Worm (Caenorhabditis elegans) whole organism, mixed stage, embryonic: ENCODE results near the gene C17F4.7.

ENCODE experiments used
- M03D4.4 ChIP-seq: sonication (generic microtip); optimal IDR thresholded peaks from 2 replicates; lab custom pipeline; 2017; ENCODE audit warnings: mild to moderate bottlenecking, missing genetic modification characterization, missing compliant biosample characterization
- bed-3 ChIP-seq: fragments of 200-800 bp; sonication (Bioruptor generic); optimal IDR thresholded peaks from 3 replicates; lab custom pipeline; 2018; ENCODE audit warnings: mild to moderate bottlenecking, missing genetic modification characterization, moderate library complexity, missing compliant biosample characterization
- blmp-1 ChIP-seq: fragments of 150-350 bp; optimal IDR thresholded peaks from 2 replicates; lab custom pipeline; 2014; ENCODE audit warnings: missing biosample characterization, missing genetic modification characterization
- ceh-39 ChIP-seq: fragments of 150-350 bp; optimal IDR thresholded peaks from 2 replicates; lab custom pipeline; 2014; ENCODE audit warnings: missing biosample characterization, missing genetic modification characterization
- ceh-43 ChIP-seq: fragments of 200-800 bp; sonication (Bioruptor generic); optimal IDR thresholded peaks from 2 replicates; lab custom pipeline; 2018; ENCODE audit warnings: mild to moderate bottlenecking, missing genetic modification characterization, moderate library complexity, missing compliant biosample characterization
- ces-1 ChIP-seq: fragments of 150-350 bp; optimal IDR thresholded peaks from 2 replicates; lab custom pipeline; 2014; ENCODE audit warnings: missing biosample characterization, missing genetic modification reagents, missing genetic modification characterization
- cnd-1 ChIP-seq: fragments of 200-800 bp; sonication (Bioruptor generic); optimal IDR thresholded peaks from 2 replicates; lab custom pipeline; 2018; ENCODE audit warnings: mild to moderate bottlenecking, missing genetic modification characterization, missing compliant biosample characterization
- drap-1 ChIP-seq: fragments of 200-800 bp; sonication (Bioruptor generic); optimal IDR thresholded peaks from 3 replicates; lab custom pipeline; 2018; ENCODE audit warnings: mild to moderate bottlenecking, missing genetic modification characterization, missing compliant biosample characterization
- elt-1 ChIP-seq: sonication (generic microtip); optimal IDR thresholded peaks from 2 replicates; lab custom pipeline; 2017; ENCODE audit warnings: missing genetic modification characterization, mild to moderate bottlenecking, missing compliant biosample characterization, antibody characterized with exemption, moderate library complexity, borderline replicate concordance; ENCODE audit not compliant: insufficient read depth
- elt-3 ChIP-seq: fragments of 150-350 bp; optimal IDR thresholded peaks from 2 replicates; lab custom pipeline; 2014; ENCODE audit warnings: missing biosample characterization, missing genetic modification characterization
- flh-1 ChIP-seq: fragments of 200-800 bp; sonication (Bioruptor generic); optimal IDR thresholded peaks from 2 replicates; lab custom pipeline; 2018; ENCODE audit warnings: mild to moderate bottlenecking, missing genetic modification characterization, moderate library complexity, missing compliant biosample characterization
- ham-2 ChIP-seq: fragments of 200-800 bp; sonication (Bioruptor generic); optimal IDR thresholded peaks from 2 replicates; lab custom pipeline; 2018; ENCODE audit warnings: mild to moderate bottlenecking, missing genetic modification characterization, missing compliant biosample characterization
- hlh-1 ChIP-seq: fragments of 150-350 bp; optimal IDR thresholded peaks from 2 replicates; lab custom pipeline; 2014; ENCODE audit warnings: missing biosample characterization, missing genetic modification reagents, missing genetic modification characterization
- lsy-2 ChIP-seq: fragments of 150-350 bp; optimal IDR thresholded peaks from 2 replicates; lab custom pipeline; 2014; ENCODE audit warnings: missing biosample characterization, missing genetic modification characterization
- mls-2 ChIP-seq: sonication (generic microtip); optimal IDR thresholded peaks from 2 replicates; lab custom pipeline; 2016; ENCODE audit warnings: mild to moderate bottlenecking, missing genetic modification characterization, moderate library complexity, missing compliant biosample characterization
- nhr-12 ChIP-seq: fragments of 150-350 bp; optimal IDR thresholded peaks from 2 replicates; lab custom pipeline; 2014; ENCODE audit warnings: missing biosample characterization, missing genetic modification characterization
- nhr-237 ChIP-seq: fragments of 150-350 bp; optimal IDR thresholded peaks from 2 replicates; lab custom pipeline; 2014; ENCODE audit warnings: missing biosample characterization, missing genetic modification characterization
- pha-4 ChIP-seq: fragments of 150-350 bp; optimal IDR thresholded peaks from 2 replicates; lab custom pipeline; 2018; ENCODE audit warnings: missing biosample characterization, missing genetic modification reagents, missing genetic modification characterization
- sem-2 ChIP-seq: fragments of 200-800 bp; sonication (Bioruptor generic); optimal IDR thresholded peaks from 2 replicates; lab custom pipeline; 2018; ENCODE audit warnings: mild to moderate bottlenecking, missing genetic modification characterization, missing compliant biosample characterization
- snpc-4 ChIP-seq: fragments of 150-350 bp; optimal IDR thresholded peaks from 2 replicates; lab custom pipeline; 2014; ENCODE audit warnings: missing biosample characterization, missing genetic modification characterization
- sptf-1 ChIP-seq: sonication (generic microtip); optimal IDR thresholded peaks from 2 replicates; lab custom pipeline; 2017; ENCODE audit warnings: mild to moderate bottlenecking, missing genetic modification characterization, moderate library complexity, missing compliant biosample characterization
- unc-120 ChIP-seq: sonication (generic microtip); optimal IDR thresholded peaks from 2 replicates; lab custom pipeline; 2017; ENCODE audit warnings: missing genetic modification characterization, missing compliant biosample characterization; ENCODE audit not compliant: poor library complexity, severe bottlenecking
- unc-39 ChIP-seq: fragments of 150-350 bp; optimal IDR thresholded peaks from 2 replicates; lab custom pipeline; 2014; ENCODE audit warnings: missing biosample characterization, missing genetic modification characterization
- unc-62 ChIP-seq: fragments of 150-350 bp; optimal IDR thresholded peaks from 2 replicates; lab custom pipeline; 2014; ENCODE audit warnings: missing biosample characterization, missing genetic modification reagents, missing genetic modification characterization
- ztf-11 ChIP-seq: fragments of 150-350 bp; optimal IDR thresholded peaks from 2 replicates; lab custom pipeline; 2014; ENCODE audit warnings: missing biosample characterization, missing genetic modification characterization

C17F4.7 gene

ce11 chrII:3241842-3242241 is 4.0 kb downstream of the C17F4.7 start:
- TF ChIP-seq hlh-1 (tag; lab: Kevin White, UChicago): no peak
- no peak for TF ChIP-seq flh-1 (GFP tag; lab: Kevin White, UChicago)
- TF ChIP-seq blmp-1 (tag; lab: Kevin White, UChicago): peak; percentile 10
- peak; percentile 88 for TF ChIP-seq elt-3
- TF ChIP-seq, all 35 proteins: peak for 2

ce11 chrII:3240207-3240606 is 5.6 kb downstream of the C17F4.7 start, which contains the start of gene C17F4.3:
C17F4.3 (plus strand) TSS chrII:3240507.
- TF ChIP-seq snpc-4 (tag; lab: Kevin White, UChicago) (no peak), hlh-1 (tag; lab: Kevin White, UChicago) (no peak), unc-39 (tag; lab: Kevin White, UChicago) (no peak), cnd-1 (tag; lab: Kevin White, UChicago) (no peak), M03D4.4 (tag; lab: Kevin White, UChicago) (no peak)

ce11 chrII:3237038-3237521 is 8.7 kb downstream of the C17F4.7 start, which contains the start of the genes srz-67 and C17F4.11:
srz-67 (minus strand) TSS chrII:3237138.
C17F4.11 (plus strand) TSS chrII:3237471.
- TF ChIP-seq sem-2 (GFP tag; lab: Kevin White, UChicago) (no peak), ces-1 (GFP tag; lab: Kevin White, UChicago) (no peak), unc-120 (tag; lab: Kevin White, UChicago) (no peak), ztf-11 (tag; lab: Kevin White, UChicago) (no peak), elt-3 (no peak), flh-1 (GFP tag; lab: Kevin White, UChicago) (no peak), M03D4.4 (tag; lab: Kevin White, UChicago) (no peak), ham-2 (GFP tag; lab: Kevin White, UChicago) (no peak)
- TF ChIP-seq, all 35 proteins: peak for 0

ce11 chrII:3234725-3235124 is 11.1 kb downstream of the C17F4.7 start, which contains the start of gene C17F4.8:
C17F4.8 (minus strand) TSS chrII:3234825.
- no peak for TF ChIP-seq sptf-1 (tag; lab: Kevin White, UChicago)

DNA sequence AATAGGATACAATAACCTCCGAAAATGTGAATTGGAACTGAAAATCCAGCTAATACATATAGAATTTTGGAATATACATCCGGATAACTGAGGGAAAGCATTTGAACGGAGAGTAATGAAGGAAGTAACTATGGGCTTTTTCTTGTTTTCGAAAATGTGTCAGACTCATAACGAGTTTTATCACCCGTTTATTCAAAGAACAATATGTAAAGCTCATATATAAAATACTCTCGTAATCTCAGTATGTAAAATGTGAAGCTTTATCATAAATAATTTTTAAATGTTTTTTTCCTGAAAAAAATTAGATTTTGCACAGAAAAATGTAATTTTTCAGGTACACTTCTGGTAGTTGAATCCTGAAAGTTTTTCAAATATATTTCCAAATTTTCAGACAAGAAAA is 15.4 kb downstream of the C17F4.7 start, which contains the start of gene srh-297:
Gene srh-297 (minus strand): TSS at position 101 of the 400 bp plus-strand sequence.
- TF ChIP-seq M03D4.4 (tag; lab: Kevin White, UChicago) (no peak), snpc-4 (tag; lab: Kevin White, UChicago) (no peak), cnd-1 (tag; lab: Kevin White, UChicago) (no peak), mls-2 (tag; lab: Kevin White, UChicago) (no peak), unc-62 (GFP tag; lab: Kevin White, UChicago) (no peak), blmp-1 (tag; lab: Kevin White, UChicago) (no peak), unc-39 (tag; lab: Kevin White, UChicago) (no peak), bed-3 (GFP tag; lab: Kevin White, UChicago) (no peak), ces-1 (GFP tag; lab: Kevin White, UChicago) (no peak), drap-1 (GFP tag; lab: Kevin White, UChicago) (no peak), nhr-12 (tag; lab: Kevin White, UChicago) (no peak), unc-120 (tag; lab: Kevin White, UChicago) (no peak), nhr-237 (tag; lab: Kevin White, UChicago) (no peak)

- TF ChIP-seq lsy-2 (tag; lab: Kevin White, UChicago): no peak
- no peak for TF ChIP-seq ceh-39 (tag; lab: Kevin White, UChicago)
- TF ChIP-seq mls-2 (tag; lab: Kevin White, UChicago): no peak
- TF ChIP-seq ces-1 (GFP tag; lab: Kevin White, UChicago): no peak
- no peak for TF ChIP-seq sptf-1 (tag; lab: Kevin White, UChicago)
- no peak for TF ChIP-seq ham-2 (GFP tag; lab: Kevin White, UChicago)
Measured at ce11 chrII:3225780-3226179, 20.0 kb downstream of the C17F4.7 start, which contains the start of gene ZC239.17. ZC239.17 (minus strand) TSS chrII:3225880.

- TF ChIP-seq blmp-1 (tag; lab: Kevin White, UChicago) (no peak), nhr-237 (tag; lab: Kevin White, UChicago) (no peak), elt-1 (no peak), ces-1 (GFP tag; lab: Kevin White, UChicago) (no peak), ceh-43 (GFP tag; lab: Kevin White, UChicago) (no peak), ceh-39 (tag; lab: Kevin White, UChicago) (no peak), sptf-1 (tag; lab: Kevin White, UChicago) (no peak), unc-62 (GFP tag; lab: Kevin White, UChicago) (no peak), cnd-1 (tag; lab: Kevin White, UChicago) (no peak), pha-4 (tag; lab: Kevin White, UChicago) (no peak), M03D4.4 (tag; lab: Kevin White, UChicago) (no peak)
Measured at ce11 chrII:3225200-3225599, 20.6 kb downstream of the C17F4.7 start, which contains the start of gene ZC239.16. ZC239.16 (minus strand) TSS chrII:3225319.
